Fruit fly (Drosophila melanogaster) whole organism, adult: ENCODE results near the gene HGTX.

ENCODE experiments used
- CG11617 ChIP-seq: fragments of 200-800 bp; sonication (Bioruptor generic); optimal IDR thresholded peaks from 2 replicates; lab custom pipeline; 2017; ENCODE audit warnings: mild to moderate bottlenecking, missing biosample characterization, missing genetic modification reagents, missing genetic modification characterization
- CG12768 ChIP-seq: fragments of 200-800 bp; sonication (Bioruptor generic); optimal IDR thresholded peaks from 2 replicates; lab custom pipeline; 2017; ENCODE audit warnings: missing biosample characterization, missing genetic modification characterization, mild to moderate bottlenecking, moderate library complexity, missing genetic modification reagents
- CG14711 ChIP-seq: fragments of 200-800 bp; sonication (Bioruptor generic); optimal IDR thresholded peaks from 2 replicates; lab custom pipeline; 2018; ENCODE audit warnings: missing biosample characterization, mild to moderate bottlenecking, missing genetic modification characterization, moderate library complexity
- CG33017 ChIP-seq: fragments of 200-800 bp; sonication (Bioruptor generic); optimal IDR thresholded peaks from 2 replicates; lab custom pipeline; 2018; ENCODE audit warnings: missing biosample characterization, mild to moderate bottlenecking, missing genetic modification characterization, moderate library complexity
- CG5204 ChIP-seq: fragments of 200-800 bp; sonication (Bioruptor generic); optimal IDR thresholded peaks from 2 replicates; lab custom pipeline; 2016; ENCODE audit warnings: missing biosample characterization, missing genetic modification characterization
- CG7045 ChIP-seq: fragments of 200-800 bp; sonication (Bioruptor generic); optimal IDR thresholded peaks from 2 replicates; lab custom pipeline; 2017; ENCODE audit warnings: missing biosample characterization, mild to moderate bottlenecking, missing genetic modification characterization
- CG7101 ChIP-seq: fragments of 200-800 bp; sonication (Bioruptor generic); optimal IDR thresholded peaks from 2 replicates; lab custom pipeline; 2018; ENCODE audit warnings: missing biosample characterization, mild to moderate bottlenecking, missing genetic modification characterization, moderate library complexity
- Hr96 ChIP-seq: fragments of 200-800 bp; sonication (Bioruptor generic); optimal IDR thresholded peaks from 2 replicates; lab custom pipeline; 2016; ENCODE audit warnings: missing biosample characterization, missing genetic modification characterization
- Mnt ChIP-seq: fragments of 200-800 bp; sonication (Bioruptor generic); optimal IDR thresholded peaks from 2 replicates; lab custom pipeline; 2016; ENCODE audit warnings: missing biosample characterization, mild to moderate bottlenecking, missing genetic modification characterization
- bab1 ChIP-seq: fragments of 200-800 bp; sonication (Bioruptor generic); optimal IDR thresholded peaks from 3 replicates; lab custom pipeline; 2019; ENCODE audit warnings: missing biosample characterization, mild to moderate bottlenecking, missing genetic modification characterization, moderate library complexity
- cnc ChIP-seq, 2 experiments: fragments of >200 bp; optimal IDR thresholded peaks; 2 replicates each; lab custom pipeline; 2017
- kay ChIP-seq: fragments of 200-800 bp; sonication (Bioruptor generic); peaks from one replicate; lab custom pipeline; 2016; ENCODE audit warnings: missing biosample characterization, missing genetic modification characterization, borderline replicate concordance
- tj ChIP-seq: fragments of 200-800 bp; sonication (Bioruptor generic); optimal IDR thresholded peaks from 3 replicates; lab custom pipeline; 2017; ENCODE audit warnings: missing biosample characterization, mild to moderate bottlenecking, missing genetic modification characterization, moderate library complexity

DNA sequence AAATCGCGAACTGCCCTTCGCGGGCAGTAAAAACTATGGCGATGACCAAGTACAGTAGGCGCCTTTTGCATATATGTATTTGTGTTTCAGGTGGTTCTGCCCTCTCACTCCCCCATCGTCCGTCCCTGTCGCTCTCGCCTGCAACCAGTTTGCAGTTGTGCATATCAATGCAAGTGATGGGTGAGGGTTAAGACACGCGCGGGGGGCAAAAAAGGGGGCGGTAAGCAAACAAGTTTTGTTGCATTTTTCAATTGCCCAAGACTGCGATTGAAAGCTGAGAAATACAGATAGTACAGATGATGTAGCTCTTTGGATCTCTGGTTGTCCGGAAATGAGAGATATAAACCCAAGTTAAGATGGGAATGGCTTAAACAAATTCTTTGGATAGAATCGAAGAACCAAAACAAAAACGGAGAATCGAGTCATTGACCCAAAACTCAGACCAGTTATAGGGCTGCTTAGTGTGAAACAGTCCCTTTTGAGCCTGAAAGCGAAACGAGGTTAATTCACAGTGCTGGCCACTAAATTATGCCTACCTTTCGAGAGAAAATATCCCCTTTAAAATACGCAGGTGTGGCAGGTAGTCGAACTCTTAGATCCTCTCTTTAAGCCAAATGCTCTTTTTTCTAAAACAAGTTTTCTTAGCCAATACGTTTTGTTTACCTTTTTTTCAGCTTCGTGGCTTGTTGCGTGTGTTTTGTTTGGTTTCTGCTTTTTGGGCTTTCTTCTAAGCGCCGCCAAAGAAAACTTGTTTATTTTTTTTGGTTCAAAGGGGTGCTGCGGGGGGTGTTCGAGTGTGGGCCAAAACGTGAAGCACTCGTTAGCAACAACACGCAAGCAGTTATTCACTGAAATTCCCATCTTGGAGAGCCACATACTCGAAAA, 25.3 kb upstream of the HGTX start:
- TF ChIP-seq CG33017 (tag; lab: Kevin White, UChicago) (no peak), kay (peak; percentile 67), cnc (optimal IDR thresholded peaks at IDR 0.05; lab: Kevin White, UChicago) (no peak), CG5204 (GFP tag; lab: Kevin White, UChicago) (no peak), CG7045 (GFP tag; lab: Kevin White, UChicago) (no peak), CG7101 (tag; lab: Kevin White, UChicago) (no peak), CG11617 (GFP tag; lab: Kevin White, UChicago) (no peak), CG14711 (no peak), Hr96 (GFP tag; lab: Kevin White, UChicago) (no peak), CG12768 (GFP tag; lab: Kevin White, UChicago) (no peak), bab1 (GFP tag; lab: Kevin White, UChicago) (no peak), tj (GFP tag; lab: Kevin White, UChicago) (no peak), Mnt (GFP tag; lab: Kevin White, UChicago) (no peak)
